Fruit fly (Drosophila melanogaster) whole organism, embryonic: ENCODE data around the gene Agpat1.

Experiments used
- CG10267 ChIP-seq: fragments of 200-800 bp; sonication (Bioruptor generic); optimal IDR thresholded peaks from 2 replicates; lab custom pipeline; 2018; ENCODE audit warnings: missing biosample characterization, mild to moderate bottlenecking, missing genetic modification characterization, moderate library complexity
- CG10543 ChIP-seq: fragments of 200-800 bp; sonication (Bioruptor generic); optimal IDR thresholded peaks from 3 replicates; lab custom pipeline; 2017; ENCODE audit warnings: missing biosample characterization, mild to moderate bottlenecking, missing genetic modification characterization, moderate library complexity
- CG10654 ChIP-seq: fragments of 200-800 bp; sonication (Bioruptor generic); optimal IDR thresholded peaks from 2 replicates; lab custom pipeline; 2016; ENCODE audit warnings: missing biosample characterization, missing genetic modification characterization
- CG10979 ChIP-seq: fragments of 200-800 bp; sonication (Bioruptor generic); optimal IDR thresholded peaks from 2 replicates; lab custom pipeline; 2018; ENCODE audit warnings: missing biosample characterization, mild to moderate bottlenecking, missing genetic modification characterization, moderate library complexity
- CG11093 ChIP-seq: fragments of 200-800 bp; sonication (Bioruptor generic); IDR thresholded peaks from 3 replicates; pipeline ENCODE4 v1.3.6; 2022; ENCODE audit warnings: missing biosample characterization, missing genetic modification characterization
- CG11696 ChIP-seq: fragments of 200-800 bp; sonication (Bioruptor generic); IDR thresholded peaks from 2 replicates; pipeline ENCODE4 v1.3.6; 2022; ENCODE audit warnings: missing biosample characterization, missing genetic modification characterization
- CG12155 ChIP-seq: fragments of 200-800 bp; sonication (Bioruptor generic); optimal IDR thresholded peaks from 3 replicates; lab custom pipeline; 2016; ENCODE audit warnings: missing biosample characterization, missing genetic modification characterization
- CG12744 ChIP-seq: fragments of 200-800 bp; sonication (Bioruptor generic); optimal IDR thresholded peaks from 2 replicates; lab custom pipeline; 2016; ENCODE audit warnings: missing biosample characterization, missing genetic modification characterization
- CG14710 ChIP-seq: fragments of 200-800 bp; sonication (Bioruptor generic); optimal IDR thresholded peaks from 3 replicates; lab custom pipeline; 2019; ENCODE audit warnings: missing biosample characterization, mild to moderate bottlenecking, missing genetic modification characterization, moderate library complexity
- CG15601 ChIP-seq: fragments of 200-800 bp; sonication (Bioruptor generic); optimal IDR thresholded peaks from 3 replicates; lab custom pipeline; 2019; ENCODE audit warnings: missing biosample characterization, mild to moderate bottlenecking, missing genetic modification characterization, moderate library complexity
- CG15696 ChIP-seq: fragments of 200-800 bp; sonication (Bioruptor generic); optimal IDR thresholded peaks from 2 replicates; lab custom pipeline; 2019; ENCODE audit warnings: missing biosample characterization, mild to moderate bottlenecking, missing genetic modification characterization, moderate library complexity
- CG17186 ChIP-seq: fragments of 200-800 bp; sonication (Bioruptor generic); optimal IDR thresholded peaks from 3 replicates; lab custom pipeline; 2017; ENCODE audit warnings: missing biosample characterization, missing genetic modification reagents, missing genetic modification characterization
- CG17359 ChIP-seq: fragments of 200-800 bp; sonication (Bioruptor generic); optimal IDR thresholded peaks from 3 replicates; lab custom pipeline; 2018; ENCODE audit warnings: missing biosample characterization, mild to moderate bottlenecking, missing genetic modification characterization, moderate library complexity
- CG17829 ChIP-seq: fragments of 200-800 bp; optimal IDR thresholded peaks from 2 replicates; lab custom pipeline; 2019; ENCODE audit warnings: missing biosample characterization, mild to moderate bottlenecking, missing genetic modification characterization, moderate library complexity
- CG1792 ChIP-seq: fragments of 200-800 bp; sonication (Bioruptor generic); optimal IDR thresholded peaks from 2 replicates; lab custom pipeline; 2016; ENCODE audit warnings: missing biosample characterization, missing genetic modification characterization
- CG18599 ChIP-seq: fragments of 200-800 bp; sonication (Bioruptor generic); optimal IDR thresholded peaks from 3 replicates; lab custom pipeline; 2017; ENCODE audit warnings: missing biosample characterization, missing genetic modification characterization, mild to moderate bottlenecking, moderate library complexity, missing genetic modification reagents
- CG2129 ChIP-seq: fragments of 200-800 bp; sonication (Bioruptor generic); IDR thresholded peaks from 2 replicates; pipeline ENCODE4 v1.3.6; 2022; ENCODE audit warnings: missing biosample characterization, missing genetic modification characterization; ENCODE audit not compliant: partially characterized antibody
- CG2202 ChIP-seq: fragments of 200-800 bp; sonication (Bioruptor generic); optimal IDR thresholded peaks from 2 replicates; lab custom pipeline; 2018; ENCODE audit warnings: missing biosample characterization, mild to moderate bottlenecking, missing genetic modification characterization
- CG2712 ChIP-seq: fragments of 200-800 bp; optimal IDR thresholded peaks from 3 replicates; lab custom pipeline; 2019; ENCODE audit warnings: missing biosample characterization, mild to moderate bottlenecking, missing genetic modification characterization, moderate library complexity
- CG30431 ChIP-seq: fragments of 200-800 bp; sonication (Bioruptor generic); optimal IDR thresholded peaks from 2 replicates; lab custom pipeline; 2017; ENCODE audit warnings: missing biosample characterization, missing genetic modification characterization
- CG5180 ChIP-seq: fragments of 200-800 bp; sonication (Bioruptor generic); optimal IDR thresholded peaks from 3 replicates; lab custom pipeline; 2017; ENCODE audit warnings: missing biosample characterization, missing genetic modification characterization, mild to moderate bottlenecking, moderate library complexity, missing genetic modification reagents
- CG6683 ChIP-seq: fragments of 200-800 bp; sonication (Bioruptor generic); optimal IDR thresholded peaks from 2 replicates; lab custom pipeline; 2017; ENCODE audit warnings: missing biosample characterization, mild to moderate bottlenecking, missing genetic modification characterization, missing genetic modification reagents
- CG7786 ChIP-seq: fragments of 200-800 bp; sonication (Bioruptor generic); optimal IDR thresholded peaks from 2 replicates; lab custom pipeline; 2016; ENCODE audit warnings: missing biosample characterization, missing genetic modification characterization
- CG8388 ChIP-seq: fragments of 200-800 bp; sonication (Bioruptor generic); optimal IDR thresholded peaks from 2 replicates; lab custom pipeline; 2019; ENCODE audit warnings: missing biosample characterization, mild to moderate bottlenecking, missing genetic modification characterization, moderate library complexity
- E2f1 ChIP-seq: fragments of 200-800 bp; sonication (Bioruptor generic); IDR thresholded peaks from 2 replicates; pipeline ENCODE4 v1.3.6; 2022; ENCODE audit warnings: missing biosample characterization, missing genetic modification characterization
- Lhr ChIP-seq: fragments of 200-800 bp; sonication (Bioruptor generic); optimal IDR thresholded peaks from 3 replicates; lab custom pipeline; 2017; ENCODE audit warnings: mild to moderate bottlenecking, missing biosample characterization, missing genetic modification reagents, missing genetic modification characterization
- Nf-YB ChIP-seq: fragments of 200-800 bp; sonication (Bioruptor generic); optimal IDR thresholded peaks from 3 replicates; lab custom pipeline; 2019; ENCODE audit warnings: missing biosample characterization, mild to moderate bottlenecking, missing genetic modification characterization, moderate library complexity
- Ptx1 ChIP-seq: fragments of 200-800 bp; sonication (Bioruptor generic); IDR thresholded peaks from 2 replicates; pipeline ENCODE4 v1.3.6; 2022; ENCODE audit warnings: missing biosample characterization, missing genetic modification characterization
- Usf ChIP-seq: fragments of 200-800 bp; sonication (Bioruptor generic); optimal IDR thresholded peaks from 2 replicates; lab custom pipeline; 2017; ENCODE audit warnings: missing genotype, missing biosample characterization, missing genetic modification characterization
- abd-A ChIP-seq: fragments of 200-800 bp; sonication (Bioruptor generic); optimal IDR thresholded peaks from 3 replicates; lab custom pipeline; 2019; ENCODE audit warnings: missing biosample characterization, mild to moderate bottlenecking, missing genetic modification characterization, moderate library complexity
- aop ChIP-seq: fragments of 200-800 bp; sonication (Bioruptor generic); IDR thresholded peaks from 2 replicates; pipeline ENCODE4 v1.3.6; 2022; ENCODE audit warnings: missing biosample characterization, missing genetic modification characterization
- crol ChIP-seq: fragments of 200-800 bp; sonication (Bioruptor generic); IDR thresholded peaks from 2 replicates; pipeline ENCODE4 v1.3.6; 2022; ENCODE audit warnings: missing biosample characterization, missing genetic modification characterization
- ewg ChIP-seq: fragments of 200-800 bp; sonication (Bioruptor generic); optimal IDR thresholded peaks from 3 replicates; lab custom pipeline; 2017; ENCODE audit warnings: mild to moderate bottlenecking, missing biosample characterization, missing genetic modification reagents, missing genetic modification characterization
- exex ChIP-seq: fragments of 200-800 bp; sonication (Bioruptor generic); optimal IDR thresholded peaks from 4 replicates; lab custom pipeline; 2018; ENCODE audit warnings: missing biosample characterization, mild to moderate bottlenecking, missing genetic modification characterization, moderate library complexity
- fd102C ChIP-seq: fragments of 200-800 bp; sonication (Bioruptor generic); optimal IDR thresholded peaks from 2 replicates; lab custom pipeline; 2018; ENCODE audit warnings: missing biosample characterization, mild to moderate bottlenecking, missing genetic modification characterization, moderate library complexity
- insv ChIP-seq, 2 experiments: fragments of 200-800 bp; sonication (Bioruptor generic); optimal IDR thresholded peaks; 3 replicates each; lab custom pipeline; 2016 to 2018; ENCODE audit warnings: missing biosample characterization in 2 of 2, missing genetic modification characterization in 2 of 2
- nerfin-2 ChIP-seq: fragments of 200-800 bp; sonication (Bioruptor generic); IDR thresholded peaks from 2 replicates; pipeline ENCODE4 v1.3.6; 2022; ENCODE audit warnings: missing biosample characterization, missing genetic modification characterization; ENCODE audit not compliant: partially characterized antibody
- oc ChIP-seq: fragments of 200-800 bp; sonication (Bioruptor generic); optimal IDR thresholded peaks from 2 replicates; lab custom pipeline; 2018; ENCODE audit warnings: missing biosample characterization, mild to moderate bottlenecking, missing genetic modification characterization, moderate library complexity
- org-1 ChIP-seq: fragments of 200-800 bp; sonication (Bioruptor generic); optimal IDR thresholded peaks from 2 replicates; lab custom pipeline; 2017; ENCODE audit warnings: missing biosample characterization, missing genetic modification characterization
- otp ChIP-seq: fragments of 200-800 bp; sonication (Bioruptor generic); IDR thresholded peaks from 3 replicates; pipeline ENCODE4, ENCODE4 v1.3.6; 2022; ENCODE audit warnings: missing biosample characterization, missing genetic modification characterization
- pnt ChIP-seq: fragments of 200-800 bp; sonication (Bioruptor generic); optimal IDR thresholded peaks from 3 replicates; lab custom pipeline; 2016; ENCODE audit warnings: missing biosample characterization, missing genetic modification characterization
- pros ChIP-seq: fragments of 200-800 bp; sonication (Bioruptor generic); optimal IDR thresholded peaks from 3 replicates; lab custom pipeline; 2019; ENCODE audit warnings: missing biosample characterization, mild to moderate bottlenecking, missing genetic modification characterization, moderate library complexity
- ro ChIP-seq: fragments of 200-800 bp; sonication (Bioruptor generic); IDR thresholded peaks from 2 replicates; pipeline ENCODE4 v1.3.6; 2022; ENCODE audit warnings: missing biosample characterization, missing genetic modification characterization
- run ChIP-seq: fragments of 200-800 bp; sonication (Bioruptor generic); optimal IDR thresholded peaks from 3 replicates; lab custom pipeline; 2018; ENCODE audit warnings: missing biosample characterization, mild to moderate bottlenecking, missing genetic modification characterization
- scrt ChIP-seq: fragments of 200-800 bp; sonication (Bioruptor generic); optimal IDR thresholded peaks from 2 replicates; lab custom pipeline; 2018; ENCODE audit warnings: missing biosample characterization, mild to moderate bottlenecking, missing genetic modification characterization, moderate library complexity
- stwl ChIP-seq: fragments of 200-800 bp; sonication (Bioruptor generic); optimal IDR thresholded peaks from 3 replicates; lab custom pipeline; 2018; ENCODE audit warnings: missing biosample characterization, mild to moderate bottlenecking, missing genetic modification characterization, moderate library complexity
- trem ChIP-seq: fragments of 200-800 bp; optimal IDR thresholded peaks from 3 replicates; lab custom pipeline; 2019; ENCODE audit warnings: missing biosample characterization, mild to moderate bottlenecking, missing genetic modification characterization, moderate library complexity

The Agpat1 gene

DNA sequence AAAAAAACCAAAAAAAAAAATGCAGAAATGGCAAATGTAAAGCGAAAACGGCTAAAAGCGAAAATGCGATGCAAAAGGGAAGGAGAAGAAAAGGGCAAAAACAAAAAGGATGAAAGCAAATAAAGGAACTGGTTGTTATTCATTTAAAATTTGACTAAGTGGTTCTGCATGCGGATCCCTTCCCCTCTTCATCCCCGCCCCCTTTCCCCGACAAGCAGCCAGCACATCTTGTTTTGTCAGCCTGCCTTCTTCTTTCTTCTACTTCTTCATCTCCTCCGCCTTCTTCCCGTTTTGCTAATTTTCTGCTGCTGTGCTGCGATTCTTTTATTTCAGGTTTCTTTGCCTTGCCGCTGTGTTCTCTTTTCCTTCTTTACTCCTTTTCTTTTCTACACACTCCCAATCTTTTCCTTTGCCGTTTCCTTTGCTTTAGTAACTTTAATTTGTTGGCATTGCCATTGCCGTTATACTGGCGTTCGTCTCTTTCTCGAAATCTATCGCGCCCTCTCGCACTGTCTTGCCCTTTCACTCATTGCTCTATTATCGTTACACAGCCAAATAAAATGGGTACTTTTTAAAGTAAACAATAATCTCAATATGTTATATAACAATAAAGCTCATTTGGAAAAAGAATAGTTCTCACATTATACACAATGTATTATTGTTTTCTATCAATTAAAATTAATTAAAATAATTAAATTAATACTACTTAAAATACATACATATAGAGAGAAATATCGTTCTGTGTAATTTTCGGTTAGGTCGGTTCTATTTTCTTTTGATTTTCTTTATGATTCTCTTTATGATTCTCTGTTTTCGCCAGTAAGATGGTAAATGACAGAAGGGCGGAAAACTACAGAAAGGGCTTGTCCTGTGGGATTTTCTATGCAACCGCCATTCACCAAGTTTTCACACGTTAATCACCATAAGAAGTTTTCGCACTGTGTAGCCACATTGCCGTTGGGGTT lies 17.0 kb upstream of the Agpat1 start (continued):
- no peak for TF ChIP-seq CG2129 (GFP tag; lab: Robert Waterston, UW)
- TF ChIP-seq CG11093 (GFP tag; lab: Robert Waterston, UW) = no peak
- no peak for TF ChIP-seq CG17186 (GFP tag; lab: Kevin White, UChicago)
- TF ChIP-seq CG8388 (GFP tag; lab: Kevin White, UChicago) = peak; percentile 74
- TF ChIP-seq ewg (GFP tag; lab: Kevin White, UChicago) = peak; percentile 9
- TF ChIP-seq crol = peak; percentile 82
- TF ChIP-seq nerfin-2 (GFP tag; lab: Robert Waterston, UW) = no peak
- TF ChIP-seq stwl (tag; lab: Kevin White, UChicago) = peak; percentile 17
- peak; percentile 26 for TF ChIP-seq CG6683
- no peak for TF ChIP-seq CG12744 (GFP tag; lab: Kevin White, UChicago)
- peak; percentile 89 for TF ChIP-seq CG2712 (tag; lab: Kevin White, UChicago)
- TF ChIP-seq abd-A (tag; lab: Kevin White, UChicago) = peak; percentile 52
- peak; percentile 51 for TF ChIP-seq CG15601 (tag; lab: Kevin White, UChicago)
- TF ChIP-seq fd102C (GFP tag; lab: Kevin White, UChicago) = peak; percentile 18
- peak; percentile 30 for TF ChIP-seq CG12155 (GFP tag; lab: Kevin White, UChicago)
- TF ChIP-seq CG30431 (GFP tag; lab: Kevin White, UChicago) = no peak
- peak; percentile 59 for TF ChIP-seq CG5180 (GFP tag; lab: Kevin White, UChicago)
- no peak for TF ChIP-seq Lhr
- TF ChIP-seq org-1 (GFP tag; lab: Kevin White, UChicago) = peak; percentile 38
- TF ChIP-seq CG15696 (tag; lab: Kevin White, UChicago) = peak; percentile 75
- TF ChIP-seq CG17359 (tag; lab: Kevin White, UChicago) = peak; percentile 44
- peak; percentile 23 for TF ChIP-seq exex
- peak; percentile 67 for TF ChIP-seq trem (tag; lab: Kevin White, UChicago)
- peak; percentile 81 for TF ChIP-seq pros (GFP tag; lab: Kevin White, UChicago)
- peak; percentile 15 for TF ChIP-seq CG10654 (GFP tag; lab: Kevin White, UChicago)
- TF ChIP-seq ro = no peak
- TF ChIP-seq Ptx1 = peak; percentile 54
- TF ChIP-seq CG2202 (tag; lab: Kevin White, UChicago) = peak; percentile 24
- peak; percentile 4 for TF ChIP-seq scrt (GFP tag; lab: Kevin White, UChicago)
- TF ChIP-seq E2f1 = peak; percentile 40
- no peak for TF ChIP-seq otp (GFP tag; lab: Robert Waterston, UW)
- TF ChIP-seq pnt (GFP tag; lab: Kevin White, UChicago) = no peak
- peak; percentile 64 for TF ChIP-seq CG18599 (GFP tag; lab: Kevin White, UChicago)
- TF ChIP-seq CG11696 = no peak
- peak; percentile 79 for TF ChIP-seq CG14710
- TF ChIP-seq aop (GFP tag; lab: Robert Waterston, UW) = no peak
- no peak for TF ChIP-seq oc (tag; lab: Kevin White, UChicago)
- peak; percentile 3 for TF ChIP-seq CG10543 (GFP tag; lab: Kevin White, UChicago)
- TF ChIP-seq CG1792 (GFP tag; lab: Kevin White, UChicago) = no peak
- peak; percentile 86 for TF ChIP-seq CG17829 (tag; lab: Kevin White, UChicago)
- no peak for TF ChIP-seq CG7786
- peak; percentile 83 for TF ChIP-seq CG10979
- peak; percentile 40 for TF ChIP-seq run (tag; lab: Kevin White, UChicago)
- TF ChIP-seq Usf (GFP tag; lab: Kevin White, UChicago) = peak; percentile 40
- TF ChIP-seq CG10267 (tag; lab: Kevin White, UChicago) = peak; percentile 76
- TF ChIP-seq Nf-YB (GFP tag; lab: Kevin White, UChicago) = peak; percentile 49
- no peak for TF ChIP-seq insv (GFP tag; optimal IDR thresholded peaks at IDR 0.05; lab: Kevin White, UChicago)
